Worm (Caenorhabditis elegans): ENCODE data around the gene ttr-42.
A peak's percentile ranks its signal among the peaks of the same experiment; 100 is the strongest.

The ttr-42 gene

ce11 chrX:2598833-2599279 is 21.3 kb downstream of the ttr-42 start (continued):
- peak; percentile 71 for TF ChIP-seq ceh-32 (tag; optimal IDR thresholded peaks at IDR 0.05; ENCODE audit: poor library complexity)
- TF ChIP-seq zfp-3 (GFP tag; conservative IDR thresholded peaks at IDR 0.05) = no peak
- no peak for TF ChIP-seq snpc-4 (tag; optimal IDR thresholded peaks at IDR 0.05)
- no peak for TF ChIP-seq gei-8 (GFP tag; optimal IDR thresholded peaks at IDR 0.05)
- no peak for TF ChIP-seq T26A8.4 (GFP tag; IDR thresholded peaks at IDR 0.05)
- peak; percentile 85 for TF ChIP-seq rbr-2 (tag; optimal IDR thresholded peaks at IDR 0.05)
- TF ChIP-seq dpl-1 (GFP tag; optimal IDR thresholded peaks at IDR 0.05) = peak; percentile 24
- no peak for TF ChIP-seq snpc-1.2 (GFP tag; IDR thresholded peaks at IDR 0.05)
- no peak for TF ChIP-seq unc-39 (tag; optimal IDR thresholded peaks at IDR 0.05)
- no peak for TF ChIP-seq zag-1 (tag; optimal IDR thresholded peaks at IDR 0.05)
- no peak for TF ChIP-seq T20F7.1 (GFP tag; optimal IDR thresholded peaks at IDR 0.05)
- TF ChIP-seq spr-1 (tag; optimal IDR thresholded peaks at IDR 0.05) = no peak
- no peak for TF ChIP-seq madf-5 (GFP tag; IDR thresholded peaks at IDR 0.05)
- TF ChIP-seq attf-4 (tag; optimal IDR thresholded peaks at IDR 0.05) = no peak
- peak; percentile 40; the same call in 1 of the 2 replicates for TF ChIP-seq nhr-42 (GFP tag; IDR thresholded peaks at IDR 0.05)

ce11 chrX:2601025-2601705 is 23.6 kb downstream of the ttr-42 start:
- peak; percentile 79 for TF ChIP-seq aha-1 (tag)
- no peak for TF ChIP-seq lin-13 (GFP tag; optimal IDR thresholded peaks at IDR 0.05)
- peak in 1 of 2 experiments; percentile 12 for TF ChIP-seq hif-1 (tag; optimal IDR thresholded peaks at IDR 0.05)
- no peak for TF ChIP-seq lin-15B (tag; optimal IDR thresholded peaks at IDR 0.05)
- TF ChIP-seq nhr-111 (GFP tag; optimal IDR thresholded peaks at IDR 0.05) = no peak
- TF ChIP-seq ZK337.2 (GFP tag; IDR thresholded peaks at IDR 0.05) = no peak
- TF ChIP-seq saeg-2 (GFP tag; IDR thresholded peaks at IDR 0.05) = no peak
- TF ChIP-seq lin-39 (tag; optimal IDR thresholded peaks at IDR 0.05) = no peak
- TF ChIP-seq lin-38 (GFP tag; IDR thresholded peaks at IDR 0.05) = no peak
- TF ChIP-seq unc-62 (GFP tag; optimal IDR thresholded peaks at IDR 0.05 in 1 of 2) = peak in 1 of 2 experiments; percentile 69
- no peak for TF ChIP-seq unc-62 (tag; optimal IDR thresholded peaks at IDR 0.05)
- TF ChIP-seq tra-1 (GFP tag; IDR thresholded peaks at IDR 0.05) = no peak
- peak; percentile 1 for TF ChIP-seq hlh-30 (tag; optimal IDR thresholded peaks at IDR 0.05; ENCODE audit: insufficient read depth)

- TF ChIP-seq dve-1 (tag; optimal IDR thresholded peaks at IDR 0.05; ENCODE audit: insufficient read depth) (peak; percentile 36), mdt-29 (GFP tag; IDR thresholded peaks at IDR 0.05) (no peak), aha-1 (tag) (peak; percentile 95), fkh-10 (GFP tag; optimal IDR thresholded peaks at IDR 0.05) (peak; percentile 23), zfp-3 (GFP tag; conservative IDR thresholded peaks at IDR 0.05) (no peak), lsy-2 (tag; optimal IDR thresholded peaks at IDR 0.05) (peak in 1 of 2 experiments; percentile 4), unc-130 (GFP tag; optimal IDR thresholded peaks at IDR 0.05) (no peak), unc-62 (GFP tag; optimal IDR thresholded peaks at IDR 0.05 in 1 of 2) (peak in 1 of 2 experiments; percentile 13), unc-62 (tag; optimal IDR thresholded peaks at IDR 0.05) (no peak), ceh-20 (GFP tag; IDR thresholded peaks at IDR 0.05) (no peak)
Observed at ce11 chrX:2604358-2605016, 26.9 kb downstream of the ttr-42 start.

Measured in whole organism, L4 larva.